Worm (Caenorhabditis elegans) whole organism, early embryonic: ENCODE results near the gene nhr-256.

Experiments
- B0310.2 ChIP-seq: sonication (generic microtip); optimal IDR thresholded peaks from 2 replicates; lab custom pipeline; 2016; ENCODE audit warnings: mild to moderate bottlenecking, missing genetic modification characterization, missing compliant biosample characterization
- aly-1 ChIP-seq: sonication (generic microtip); optimal IDR thresholded peaks from 2 replicates; lab custom pipeline; 2016; ENCODE audit warnings: missing genetic modification characterization, missing compliant biosample characterization
- ama-1 ChIP-seq: fragments of 150-350 bp; optimal IDR thresholded peaks from 2 replicates; lab custom pipeline; 2014
- ets-7 ChIP-seq: sonication (generic microtip); optimal IDR thresholded peaks from 2 replicates; lab custom pipeline; 2016; ENCODE audit warnings: missing genotype, missing genetic modification characterization, missing compliant biosample characterization
- flt-1 ChIP-seq: fragments of 200-800 bp; sonication (Bioruptor generic); IDR thresholded peaks from 2 replicates; pipeline ENCODE4 v1.3.6; 2022; ENCODE audit warnings: missing genetic modification characterization, missing compliant biosample characterization
- hnd-1 ChIP-seq: sonication (generic microtip); optimal IDR thresholded peaks from 2 replicates; lab custom pipeline; 2016; ENCODE audit warnings: missing genetic modification characterization, missing compliant biosample characterization
- pes-1 ChIP-seq: fragments of 200-800 bp; sonication (Bioruptor generic); IDR thresholded peaks from 2 replicates; pipeline ENCODE4 v1.3.6; 2022; ENCODE audit warnings: missing genetic modification reagents, missing genetic modification characterization, missing compliant biosample characterization
- scrt-1 ChIP-seq: fragments of 200-800 bp; sonication (Bioruptor generic); IDR thresholded peaks from 2 replicates; pipeline ENCODE4 v1.3.6; 2022; ENCODE audit warnings: missing genetic modification characterization, missing compliant biosample characterization
- sea-1 ChIP-seq: fragments of 200-800 bp; sonication (Bioruptor generic); conservative IDR thresholded peaks from 2 replicates; pipeline ENCODE4 v1.3.6; 2022; ENCODE audit warnings: missing genetic modification characterization, missing compliant biosample characterization

ce11 chrV:1749053-1749452 lies 5.5 kb downstream of the nhr-256 start, which contains the start of gene ZK697.8:
- no peak for TF ChIP-seq flt-1 (GFP tag; lab: Robert Waterston, UW)
- no peak for TF ChIP-seq pes-1 (GFP tag; lab: Robert Waterston, UW)
- no peak for TF ChIP-seq ama-1
- no peak for TF ChIP-seq hnd-1 (tag; lab: Kevin White, UChicago)
- no peak for TF ChIP-seq scrt-1 (GFP tag; lab: Robert Waterston, UW)
- TF ChIP-seq ets-7 (tag; lab: Kevin White, UChicago), result no peak
- no peak for TF ChIP-seq aly-1 (tag; lab: Kevin White, UChicago)
- no peak for TF ChIP-seq sea-1 (GFP tag; lab: Robert Waterston, UW)
- no peak for TF ChIP-seq B0310.2 (tag; lab: Kevin White, UChicago)
